Worm (Caenorhabditis elegans) whole organism, midembryonic: ENCODE measurements around the gene dcaf-13.

Experiments
- T22C8.4 ChIP-seq: fragments of 200-800 bp; sonication (Bioruptor generic); IDR thresholded peaks from 2 replicates; pipeline ENCODE4 v1.3.6; 2022; ENCODE audit warnings: missing genetic modification characterization, missing compliant biosample characterization
- cog-1 ChIP-seq: sonication (generic microtip); optimal IDR thresholded peaks from 2 replicates; lab custom pipeline; 2016; ENCODE audit warnings: missing genetic modification characterization, missing compliant biosample characterization
- flt-1 ChIP-seq: fragments of 200-800 bp; sonication (Bioruptor generic); IDR thresholded peaks from 2 replicates; pipeline ENCODE4 v1.3.6; 2022; ENCODE audit warnings: missing genetic modification characterization, missing compliant biosample characterization
- klf-2 ChIP-seq: fragments of 200-800 bp; sonication (Bioruptor generic); conservative IDR thresholded peaks from 2 replicates; pipeline ENCODE4 v1.3.6; 2022; ENCODE audit warnings: missing genetic modification reagents, missing genetic modification characterization, missing compliant biosample characterization
- med-1 ChIP-seq: sonication (generic microtip); optimal IDR thresholded peaks from 2 replicates; lab custom pipeline; 2017; ENCODE audit warnings: missing genetic modification characterization, mild to moderate bottlenecking, missing compliant biosample characterization, antibody characterized with exemption, missing genetic modification reagents; ENCODE audit not compliant: insufficient read depth
- ref-1 ChIP-seq: fragments of 200-800 bp; sonication (Bioruptor generic); conservative IDR thresholded peaks from 2 replicates; pipeline ENCODE4 v1.3.6; 2022; ENCODE audit warnings: missing genetic modification reagents, missing genetic modification characterization, missing compliant biosample characterization
- tab-1 ChIP-seq: fragments of 200-800 bp; sonication (Bioruptor generic); IDR thresholded peaks from 2 replicates; pipeline ENCODE4 v1.3.6; 2022; ENCODE audit warnings: missing genetic modification characterization, missing compliant biosample characterization
- ztf-23 ChIP-seq: fragments of 200-800 bp; sonication (Bioruptor generic); IDR thresholded peaks from 2 replicates; pipeline ENCODE4 v1.3.6; 2022; ENCODE audit warnings: missing genetic modification reagents, missing genetic modification characterization, missing compliant biosample characterization
- ztf-29 ChIP-seq: fragments of 200-800 bp; sonication (Bioruptor generic); IDR thresholded peaks from 2 replicates; pipeline ENCODE4 v1.3.6; 2022; ENCODE audit warnings: missing genetic modification reagents, missing genetic modification characterization, missing compliant biosample characterization

The dcaf-13 gene

ce11 chrII:4374885-4375284 lies 49.8 kb downstream of the dcaf-13 start:
- TF ChIP-seq flt-1 (GFP tag; lab: Robert Waterston, UW) (no peak), T22C8.4 (GFP tag; lab: Robert Waterston, UW) (no peak), ztf-29 (GFP tag; lab: Robert Waterston, UW) (no peak), cog-1 (tag; lab: Kevin White, UChicago) (no peak), tab-1 (GFP tag; lab: Robert Waterston, UW) (no peak), ztf-23 (GFP tag; lab: Robert Waterston, UW) (no peak), ref-1 (GFP tag; lab: Robert Waterston, UW) (no peak), klf-2 (GFP tag; lab: Robert Waterston, UW) (no peak), med-1 (GFP tag; lab: Kevin White, UChicago) (no peak)

- TF ChIP-seq ztf-23 (GFP tag; lab: Robert Waterston, UW) (no peak), ref-1 (GFP tag; lab: Robert Waterston, UW) (no peak), med-1 (GFP tag; lab: Kevin White, UChicago) (no peak), T22C8.4 (GFP tag; lab: Robert Waterston, UW) (no peak), klf-2 (GFP tag; lab: Robert Waterston, UW) (no peak), cog-1 (tag; lab: Kevin White, UChicago) (no peak), ztf-29 (GFP tag; lab: Robert Waterston, UW) (no peak), tab-1 (GFP tag; lab: Robert Waterston, UW) (no peak), flt-1 (GFP tag; lab: Robert Waterston, UW) (no peak)
These were observed 51.8 kb downstream of the dcaf-13 start for ce11 chrII:4372867-4373397.
